Worm (Caenorhabditis elegans) whole organism, L1 larva: ENCODE data around the gene far-5.

Experiments used
- elt-3 ChIP-seq, 6 experiments: fragments of 150-350 bp in 1 of 6; sonication (generic microtip); optimal IDR thresholded peaks; 2 replicates each; lab custom pipeline; 2017 to 2018; ENCODE audit warnings: missing biosample characterization in 6 of 6, missing genetic modification characterization in 6 of 6, inconsistent platforms in 1 of 6
- lin-14 ChIP-seq: fragments of 200-800 bp; sonication (Bioruptor generic); optimal IDR thresholded peaks from 2 replicates; lab custom pipeline; 2018; ENCODE audit warnings: mild to moderate bottlenecking, missing genetic modification characterization, moderate library complexity, missing compliant biosample characterization
- mef-2 ChIP-seq: fragments of 150-350 bp; optimal IDR thresholded peaks from 2 replicates; lab custom pipeline; 2014; ENCODE audit warnings: missing biosample characterization, missing genetic modification characterization
- nhr-76 ChIP-seq: sonication (generic microtip); optimal IDR thresholded peaks from 2 replicates; lab custom pipeline; 2017; ENCODE audit warnings: missing biosample characterization, missing genetic modification characterization
- pqm-1 ChIP-seq: sonication (generic microtip); optimal IDR thresholded peaks from 3 replicates; lab custom pipeline; 2017; ENCODE audit warnings: missing biosample characterization, missing genetic modification characterization
- tbx-2 ChIP-seq: sonication (generic microtip); optimal IDR thresholded peaks from 2 replicates; lab custom pipeline; 2016; ENCODE audit warnings: missing genetic modification characterization, missing compliant biosample characterization
- unc-30 ChIP-seq: sonication (generic microtip); optimal IDR thresholded peaks from 2 replicates; lab custom pipeline; 2017; ENCODE audit warnings: missing biosample characterization, missing genetic modification characterization
- unc-62 ChIP-seq: fragments of 150-350 bp; optimal IDR thresholded peaks from 2 replicates; lab custom pipeline; 2014; ENCODE audit warnings: missing biosample characterization, missing genetic modification reagents, missing genetic modification characterization
- ztf-4 ChIP-seq: fragments of 150-350 bp; optimal IDR thresholded peaks from 2 replicates; lab custom pipeline; 2014; ENCODE audit warnings: missing biosample characterization, missing genetic modification characterization

DNA sequence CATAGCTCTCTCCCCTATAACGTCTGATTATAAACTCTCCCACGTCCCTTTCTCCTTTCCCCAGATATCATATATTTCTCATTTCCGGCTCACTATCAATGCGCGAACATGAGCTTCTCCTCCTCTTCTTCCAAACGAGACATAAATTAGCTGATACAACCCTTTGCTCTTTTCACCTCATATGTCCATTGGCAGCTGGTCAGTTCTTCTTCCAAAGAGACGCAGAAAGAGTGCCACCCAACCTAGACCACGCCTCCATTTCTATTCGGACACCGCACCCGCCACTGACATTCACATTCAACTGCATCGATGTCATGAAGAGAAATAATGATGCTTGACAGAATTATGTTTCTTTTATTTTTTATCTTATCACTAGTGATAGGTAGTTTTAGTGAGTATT is 23.4 kb downstream of the far-5 start, which contains the start of gene fmi-1:
- TF ChIP-seq mef-2: no peak
- no peak for TF ChIP-seq unc-30
- TF ChIP-seq pqm-1 (tag; lab: Kevin White, UChicago): no peak
- no peak for TF ChIP-seq elt-3 (tag; optimal IDR thresholded peaks at IDR 0.05; lab: Kevin White, UChicago)
- TF ChIP-seq nhr-76 (tag; lab: Kevin White, UChicago): no peak
- no peak for TF ChIP-seq tbx-2
- TF ChIP-seq unc-62: no peak
- no peak for TF ChIP-seq lin-14
- TF ChIP-seq ztf-4: no peak
